Fruit fly (Drosophila melanogaster) Kc167 (cell line): ENCODE data around the gene Trc8.

Experiments used
- Myc ChIP-seq: fragments of >200 bp; optimal IDR thresholded peaks from 2 replicates; lab custom pipeline; 2017; ENCODE audit warnings: missing external identifiers
- h ChIP-seq: fragments of >200 bp; optimal IDR thresholded peaks from 3 replicates; lab custom pipeline; 2018; ENCODE audit warnings: missing external identifiers

- TF ChIP-seq h (lab: Kevin White, UChicago) = no peak
- no peak for TF ChIP-seq Myc (lab: Kevin White, UChicago)
These were observed 45.2 kb upstream of the Trc8 start for dm6 chr3R:29548751-29549150.
